Worm (Caenorhabditis elegans) whole organism, L2 larva: Measurements from ENCODE around the gene col-163.

Source experiments
- C34F6.9 ChIP-seq: fragments of 150-350 bp; optimal IDR thresholded peaks from 2 replicates; lab custom pipeline; 2014; ENCODE audit warnings: missing biosample characterization, missing genetic modification characterization
- F13H6.1 ChIP-seq: sonication (generic microtip); optimal IDR thresholded peaks from 2 replicates; lab custom pipeline; 2016; ENCODE audit warnings: missing genetic modification characterization, missing compliant biosample characterization
- R02D3.7 ChIP-seq: fragments of 150-350 bp; optimal IDR thresholded peaks from 2 replicates; lab custom pipeline; 2014; ENCODE audit warnings: missing biosample characterization, missing genetic modification characterization
- Y55F3AM.14 ChIP-seq: fragments of 200-800 bp; sonication (Bioruptor generic); optimal IDR thresholded peaks from 2 replicates; lab custom pipeline; 2018; ENCODE audit warnings: mild to moderate bottlenecking, missing genetic modification characterization, missing compliant biosample characterization
- ZK546.5 ChIP-seq: sonication (generic microtip); optimal IDR thresholded peaks from 2 replicates; lab custom pipeline; 2017; ENCODE audit warnings: missing biosample characterization, missing genetic modification characterization
- aly-2 ChIP-seq: fragments of 150-350 bp; optimal IDR thresholded peaks from 2 replicates; lab custom pipeline; 2014; ENCODE audit warnings: missing biosample characterization, missing genetic modification characterization
- blmp-1 ChIP-seq: sonication (generic microtip); optimal IDR thresholded peaks from 2 replicates; lab custom pipeline; 2017; ENCODE audit warnings: missing genetic modification characterization, mild to moderate bottlenecking, missing compliant biosample characterization, antibody characterized with exemption, moderate library complexity; ENCODE audit not compliant: insufficient read depth
- ceh-16 ChIP-seq: fragments of 150-350 bp; optimal IDR thresholded peaks from 2 replicates; lab custom pipeline; 2014; ENCODE audit warnings: missing biosample characterization, missing genetic modification characterization
- ceh-82 ChIP-seq: fragments of 150-350 bp; optimal IDR thresholded peaks from 2 replicates; lab custom pipeline; 2014; ENCODE audit warnings: missing biosample characterization, missing genetic modification characterization
- crh-2 ChIP-seq: sonication (generic microtip); optimal IDR thresholded peaks from 2 replicates; lab custom pipeline; 2017; ENCODE audit warnings: missing biosample characterization, missing genetic modification characterization
- dmd-4 ChIP-seq: sonication (generic microtip); optimal IDR thresholded peaks from 2 replicates; lab custom pipeline; 2017; ENCODE audit warnings: missing biosample characterization, missing genetic modification characterization
- egl-27 ChIP-seq: sonication (generic microtip); optimal IDR thresholded peaks from 3 replicates; lab custom pipeline; 2017; ENCODE audit warnings: missing biosample characterization, missing genetic modification reagents, missing genetic modification characterization
- elt-3 ChIP-seq: sonication (generic microtip); optimal IDR thresholded peaks from 2 replicates; lab custom pipeline; 2017; ENCODE audit warnings: missing biosample characterization, missing genetic modification characterization
- fos-1 ChIP-seq: fragments of 150-350 bp; optimal IDR thresholded peaks from 2 replicates; lab custom pipeline; 2014; ENCODE audit warnings: missing biosample characterization, missing genetic modification characterization
- gmeb-1 ChIP-seq: fragments of 150-350 bp; optimal IDR thresholded peaks from 2 replicates; lab custom pipeline; 2014; ENCODE audit warnings: missing biosample characterization, missing genetic modification characterization
- lin-11 ChIP-seq: fragments of 150-350 bp; sonication (generic microtip); optimal IDR thresholded peaks from 2 replicates; lab custom pipeline; 2014; ENCODE audit warnings: missing biosample characterization, missing genetic modification characterization, inconsistent platforms, mixed read lengths
- lin-13 ChIP-seq: fragments of 150-350 bp; optimal IDR thresholded peaks from 2 replicates; lab custom pipeline; 2014; ENCODE audit warnings: missing biosample characterization, missing genetic modification reagents, missing genetic modification characterization
- lin-39 ChIP-seq: fragments of 150-350 bp; optimal IDR thresholded peaks from 2 replicates; lab custom pipeline; 2014; ENCODE audit warnings: missing biosample characterization, missing genetic modification reagents, missing genetic modification characterization
- lsy-2 ChIP-seq, 2 experiments: fragments of 150-350 bp in 1 of 2; sonication (generic microtip) in 1 of 2; optimal IDR thresholded peaks; 2 replicates each; lab custom pipeline; 2014 to 2017; ENCODE audit warnings: missing biosample characterization in 2 of 2, missing genetic modification characterization in 2 of 2
- mab-5 ChIP-seq: fragments of 150-350 bp; optimal IDR thresholded peaks from 2 replicates; lab custom pipeline; 2014; ENCODE audit warnings: missing biosample characterization, missing genetic modification characterization
- nhr-10 ChIP-seq: sonication (generic microtip); optimal IDR thresholded peaks from 2 replicates; lab custom pipeline; 2017; ENCODE audit warnings: missing biosample characterization, missing genetic modification characterization
- nhr-11 ChIP-seq: fragments of 150-350 bp; optimal IDR thresholded peaks from 2 replicates; lab custom pipeline; 2014; ENCODE audit warnings: missing biosample characterization, missing genetic modification characterization
- nhr-12 ChIP-seq: fragments of 150-350 bp; optimal IDR thresholded peaks from 2 replicates; lab custom pipeline; 2014; ENCODE audit warnings: missing biosample characterization, missing genetic modification characterization
- nhr-21 ChIP-seq: fragments of 150-350 bp; optimal IDR thresholded peaks from 2 replicates; lab custom pipeline; 2014; ENCODE audit warnings: missing biosample characterization, missing genetic modification characterization
- nhr-23 ChIP-seq: fragments of 150-350 bp; optimal IDR thresholded peaks from 2 replicates; lab custom pipeline; 2014; ENCODE audit warnings: missing biosample characterization, missing genetic modification reagents, missing genetic modification characterization
- nhr-237 ChIP-seq: fragments of 150-350 bp; optimal IDR thresholded peaks from 2 replicates; lab custom pipeline; 2014; ENCODE audit warnings: missing biosample characterization, missing genetic modification characterization
- nhr-25 ChIP-seq: fragments of 150-350 bp; sonication (generic microtip); optimal IDR thresholded peaks from 3 replicates; lab custom pipeline; 2014; ENCODE audit warnings: missing biosample characterization, missing genetic modification characterization
- nhr-6 ChIP-seq: fragments of 150-350 bp; optimal IDR thresholded peaks from 2 replicates; lab custom pipeline; 2014; ENCODE audit warnings: missing biosample characterization, missing genetic modification characterization
- sem-4 ChIP-seq: fragments of 150-350 bp; optimal IDR thresholded peaks from 2 replicates; lab custom pipeline; 2014; ENCODE audit warnings: missing biosample characterization, missing genetic modification reagents, missing genetic modification characterization
- skn-1 ChIP-seq: sonication (generic microtip); optimal IDR thresholded peaks from 2 replicates; lab custom pipeline; 2017; ENCODE audit warnings: missing biosample characterization, missing genetic modification characterization
- sma-9 ChIP-seq, 2 experiments: fragments of 150-350 bp in 1 of 2; sonication (generic microtip) in 1 of 2; optimal IDR thresholded peaks; 2 replicates each; lab custom pipeline; 2014 to 2016; ENCODE audit warnings: missing genetic modification characterization in 2 of 2, mild to moderate bottlenecking in 1 of 2, missing biosample characterization in 1 of 2, missing compliant biosample characterization in 1 of 2, missing genetic modification reagents in 1 of 2, moderate library complexity in 1 of 2
- snpc-4 ChIP-seq: fragments of 150-350 bp; optimal IDR thresholded peaks from 2 replicates; lab custom pipeline; 2014; ENCODE audit warnings: missing biosample characterization, missing genetic modification characterization
- unc-39 ChIP-seq: fragments of 150-350 bp; optimal IDR thresholded peaks from 2 replicates; lab custom pipeline; 2014; ENCODE audit warnings: missing biosample characterization, missing genetic modification characterization
- unc-55 ChIP-seq: fragments of 150-350 bp; sonication (generic microtip); optimal IDR thresholded peaks from 3 replicates; lab custom pipeline; 2014; ENCODE audit warnings: missing biosample characterization, missing genetic modification reagents, missing genetic modification characterization
- zag-1 ChIP-seq: fragments of 150-350 bp; optimal IDR thresholded peaks from 2 replicates; lab custom pipeline; 2014; ENCODE audit warnings: missing biosample characterization, missing genetic modification characterization
- ztf-1 ChIP-seq: fragments of 200-800 bp; sonication (Bioruptor generic); conservative IDR thresholded peaks from 2 replicates; pipeline ENCODE4 v1.3.6; 2022; ENCODE audit warnings: missing genetic modification characterization, missing compliant biosample characterization
- ztf-11 ChIP-seq: sonication (generic microtip); optimal IDR thresholded peaks from 2 replicates; lab custom pipeline; 2017; ENCODE audit warnings: missing biosample characterization, missing genetic modification characterization

Gene col-163

DNA sequence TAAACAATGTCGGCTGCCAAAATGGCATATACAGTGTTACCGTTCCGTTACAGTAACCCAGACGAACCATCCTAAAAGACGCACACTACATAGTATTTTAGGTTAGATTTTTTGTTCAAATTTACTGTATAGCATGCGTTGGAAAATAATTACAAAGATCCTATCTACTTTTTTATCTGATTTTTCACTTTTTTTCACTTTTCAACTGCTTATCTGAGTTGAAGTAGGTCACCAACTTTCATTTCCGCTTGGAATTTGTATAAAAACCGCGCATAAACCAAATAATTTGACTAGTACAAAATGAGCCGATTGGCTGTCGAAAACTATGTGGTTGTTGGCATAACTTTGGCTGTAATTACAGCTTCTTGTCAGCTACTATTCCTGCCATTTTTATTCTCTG is at the start of gene col-163:
col-163 (plus strand) TSS at position 301 of the 400 bp plus-strand sequence.
- TF ChIP-seq lin-13 (GFP tag; lab: Kevin White, UChicago) (no peak), nhr-11 (no peak), elt-3 (no peak), ceh-16 (tag; lab: Kevin White, UChicago) (no peak), F13H6.1 (tag; lab: Kevin White, UChicago) (no peak), nhr-6 (tag; lab: Kevin White, UChicago) (no peak), egl-27 (tag; lab: Kevin White, UChicago) (no peak), gmeb-1 (tag; lab: Kevin White, UChicago) (no peak), mab-5 (tag; lab: Kevin White, UChicago) (no peak), sem-4 (tag; lab: Kevin White, UChicago) (no peak), nhr-10 (tag; lab: Kevin White, UChicago) (no peak), ztf-11 (tag; lab: Kevin White, UChicago) (no peak), unc-39 (tag; lab: Kevin White, UChicago) (no peak), aly-2 (tag; lab: Kevin White, UChicago) (no peak), lin-11 (tag; lab: Kevin White, UChicago) (no peak), nhr-21 (tag; lab: Kevin White, UChicago) (no peak), zag-1 (tag; lab: Kevin White, UChicago) (no peak), lin-39 (tag; lab: Kevin White, UChicago) (no peak), lsy-2 (tag; optimal IDR thresholded peaks at IDR 0.05; lab: Kevin White, UChicago) (no peak), skn-1 (no peak)

DNA sequence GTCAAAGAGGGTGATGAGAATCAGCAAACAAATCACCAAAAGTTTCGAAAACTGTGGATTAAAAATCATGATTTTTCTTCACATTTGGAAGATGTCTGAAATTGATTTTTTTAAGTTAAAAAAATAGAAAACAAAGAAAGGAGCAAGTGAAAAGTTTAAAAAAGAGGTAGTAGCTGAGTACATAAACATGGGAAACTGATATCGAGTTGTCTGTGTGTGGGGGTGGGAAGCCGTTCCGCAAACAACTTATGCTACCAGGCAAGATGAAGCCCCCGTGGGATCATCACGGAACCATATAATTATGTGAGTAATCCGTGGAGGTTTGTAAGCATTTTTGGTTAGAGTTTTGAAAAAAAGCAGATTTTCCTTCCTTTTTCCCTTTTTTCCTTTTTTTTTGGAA is 48.8 kb upstream of the col-163 start, which contains the start of gene Y38H6C.20:
Y38H6C.20 (minus strand) TSS at position 101 of the 400 bp plus-strand sequence.
- no peak for TF ChIP-seq ZK546.5 (tag; lab: Kevin White, UChicago)
- TF ChIP-seq nhr-23 (tag; lab: Kevin White, UChicago), result no peak
- TF ChIP-seq F13H6.1 (tag; lab: Kevin White, UChicago), result no peak
- no peak for TF ChIP-seq zag-1 (tag; lab: Kevin White, UChicago)
- TF ChIP-seq ceh-82 (tag; lab: Kevin White, UChicago), result no peak
- TF ChIP-seq unc-55 (GFP tag; lab: Kevin White, UChicago), result no peak
- no peak for TF ChIP-seq R02D3.7
- no peak for TF ChIP-seq gmeb-1 (tag; lab: Kevin White, UChicago)
- no peak for TF ChIP-seq ztf-1
- no peak for TF ChIP-seq lin-39 (tag; lab: Kevin White, UChicago)
- TF ChIP-seq nhr-21 (tag; lab: Kevin White, UChicago), result no peak
- TF ChIP-seq snpc-4 (tag; lab: Kevin White, UChicago), result no peak
- no peak for TF ChIP-seq nhr-12
- no peak for TF ChIP-seq egl-27 (tag; lab: Kevin White, UChicago)
- no peak for TF ChIP-seq elt-3
- TF ChIP-seq C34F6.9 (tag; lab: Kevin White, UChicago), result no peak

DNA sequence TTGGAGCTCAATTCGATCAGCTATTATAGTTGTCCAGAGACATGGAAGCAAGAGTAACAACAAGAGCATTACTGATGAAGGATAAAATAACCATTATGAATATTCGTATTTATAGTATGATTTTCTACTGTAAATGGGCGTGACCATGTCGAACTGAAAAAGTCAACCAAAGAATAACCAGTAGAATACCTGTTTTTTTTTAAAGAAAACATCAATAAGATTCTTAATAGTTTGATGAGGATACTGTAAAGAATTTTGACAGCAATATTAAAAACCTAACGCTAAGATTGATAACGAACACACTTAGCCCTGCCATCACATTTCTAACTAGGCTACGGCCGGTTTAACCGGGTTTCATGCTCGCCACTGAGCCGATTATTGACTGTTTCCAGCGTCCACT is 46.9 kb upstream of the col-163 start, which contains the start of gene vmo-1:
vmo-1 (minus strand) TSS at position 101 of the 400 bp plus-strand sequence.
- TF ChIP-seq snpc-4 (tag; lab: Kevin White, UChicago) (no peak), Y55F3AM.14 (no peak), elt-3 (no peak), dmd-4 (tag; lab: Kevin White, UChicago) (no peak)

DNA sequence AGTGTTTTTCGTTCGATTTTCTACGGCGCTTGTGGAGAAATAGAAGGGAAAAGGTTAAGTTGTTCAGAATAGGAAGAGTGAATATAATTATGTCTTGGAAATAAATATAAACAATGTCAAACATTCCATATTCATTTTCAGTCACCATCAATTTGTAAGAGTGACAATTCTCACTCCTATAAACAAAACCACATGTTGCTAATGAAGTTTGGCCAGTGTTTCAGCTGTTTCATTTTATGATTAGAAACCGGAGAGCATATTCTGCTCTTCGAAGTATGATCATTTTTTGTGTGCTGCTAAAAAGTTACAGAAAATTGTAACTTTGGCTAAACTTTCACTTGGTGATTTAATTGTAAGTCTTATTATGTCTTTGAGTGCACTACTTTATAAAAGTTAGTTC is 44.8 kb upstream of the col-163 start, which contains the start of gene Y38H6C.21:
Y38H6C.21 (minus strand) TSS at position 148 of the 400 bp plus-strand sequence.
- TF ChIP-seq ceh-16 (tag; lab: Kevin White, UChicago) (no peak), skn-1 (no peak), fos-1 (no peak), crh-2 (tag; lab: Kevin White, UChicago) (no peak), ceh-82 (tag; lab: Kevin White, UChicago) (no peak), nhr-25 (tag; lab: Kevin White, UChicago) (no peak), sma-9 (GFP tag; optimal IDR thresholded peaks at IDR 0.05; lab: Kevin White, UChicago) (no peak), sma-9 (tag; optimal IDR thresholded peaks at IDR 0.05; lab: Kevin White, UChicago) (no peak), zag-1 (tag; lab: Kevin White, UChicago) (no peak), unc-39 (tag; lab: Kevin White, UChicago) (no peak), ZK546.5 (tag; lab: Kevin White, UChicago) (no peak), ztf-11 (tag; lab: Kevin White, UChicago) (no peak), lin-11 (tag; lab: Kevin White, UChicago) (no peak), C34F6.9 (tag; lab: Kevin White, UChicago) (no peak), nhr-10 (tag; lab: Kevin White, UChicago) (no peak), blmp-1 (no peak), nhr-237 (tag; lab: Kevin White, UChicago) (no peak), elt-3 (no peak)
